Worm (Caenorhabditis elegans): ENCODE results near the gene clec-8.
"Not testable (repeated sequence)": the region's sequence is repeated elsewhere in the genome, so short reads cannot be mapped to it uniquely, and the experiment has no call there.

- not testable (repeated sequence) for TF ChIP-seq nhr-76 (tag; optimal IDR thresholded peaks at IDR 0.05); pha-4 (tag; optimal IDR thresholded peaks at IDR 0.05); unc-62 (GFP tag; optimal IDR thresholded peaks at IDR 0.05)
Observed at ce11 chrII:12624433-12624832, 46.6 kb upstream of the clec-8 start, which contains the start of gene Y38E10A.14.
